Fruit fly (Drosophila melanogaster): ENCODE results near the gene vvl.

vvl gene

dm6 chr3L:6789788-6790325, at the start of gene vvl:
Gene vvl (plus strand): TSS chr3L:6790158.
- TF ChIP-seq pan (optimal IDR thresholded peaks at IDR 0.05): no peak
- no peak for TF ChIP-seq usp (GFP tag; optimal IDR thresholded peaks at IDR 0.05)
- TF ChIP-seq EcR (GFP tag; optimal IDR thresholded peaks at IDR 0.05): no peak
- TF ChIP-seq CG8478 (optimal IDR thresholded peaks at IDR 0.05): peak; percentile 45

DNA sequence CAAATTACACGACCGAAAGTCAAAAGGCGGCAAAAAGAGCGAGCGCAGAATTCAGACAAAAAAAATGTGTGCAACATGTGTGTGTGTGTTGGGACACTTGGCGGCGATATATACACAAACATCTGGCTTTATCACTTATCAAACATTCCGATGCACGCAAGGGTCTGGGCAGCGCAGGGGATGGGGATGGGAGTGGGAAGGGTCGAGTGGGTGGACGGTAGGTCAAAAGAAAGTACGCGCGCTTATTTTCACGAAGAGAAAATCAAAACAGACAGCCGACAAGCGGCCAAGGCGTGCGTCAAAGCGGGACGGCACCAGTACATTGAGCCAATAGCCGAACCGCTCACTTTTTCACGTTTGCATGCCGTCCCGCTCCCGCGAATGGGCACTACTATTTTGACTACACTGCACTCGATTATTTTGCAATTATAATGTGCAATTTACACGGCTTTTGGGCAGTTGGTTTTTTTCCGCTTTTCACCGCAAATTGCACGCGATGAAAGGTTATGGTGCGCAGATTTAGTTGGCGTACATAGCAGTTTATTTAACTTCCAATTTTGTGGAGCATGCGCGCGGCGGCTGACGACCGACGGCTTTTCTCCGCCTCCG, 47.7 kb upstream of the vvl start:
- TF ChIP-seq EcR (GFP tag; optimal IDR thresholded peaks at IDR 0.05) (no peak), Dll (optimal IDR thresholded peaks at IDR 0.05) (peak; percentile 49), CG8478 (optimal IDR thresholded peaks at IDR 0.05) (peak; percentile 97), psq (optimal IDR thresholded peaks at IDR 0.05) (no peak), pan (optimal IDR thresholded peaks at IDR 0.05) (no peak), usp (GFP tag; optimal IDR thresholded peaks at IDR 0.05) (no peak)

DNA sequence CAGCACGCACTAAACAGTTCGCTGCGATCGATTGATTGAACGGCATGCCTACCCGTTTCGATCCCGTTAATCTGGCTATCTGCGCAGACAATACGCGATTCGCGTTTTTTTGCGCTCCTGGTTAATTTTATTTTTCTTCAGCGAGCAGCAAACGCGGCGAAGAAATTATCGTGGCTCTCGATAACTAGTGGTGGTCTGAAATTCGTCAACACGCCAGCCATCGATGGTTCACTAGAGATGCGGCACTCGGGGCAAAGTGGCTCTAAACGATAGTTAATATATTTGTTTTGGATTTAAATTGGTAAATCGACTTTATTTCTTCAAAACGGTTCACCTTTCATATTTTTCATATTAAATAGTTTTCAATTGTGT, 47.0 kb upstream of the vvl start, which contains the start of gene dikar:
TSS of gene dikar (minus strand) at position 191 of the 372 bp plus-strand sequence.
- TF ChIP-seq EcR (GFP tag; optimal IDR thresholded peaks at IDR 0.05): no peak
- TF ChIP-seq Dll (optimal IDR thresholded peaks at IDR 0.05): no peak

DNA sequence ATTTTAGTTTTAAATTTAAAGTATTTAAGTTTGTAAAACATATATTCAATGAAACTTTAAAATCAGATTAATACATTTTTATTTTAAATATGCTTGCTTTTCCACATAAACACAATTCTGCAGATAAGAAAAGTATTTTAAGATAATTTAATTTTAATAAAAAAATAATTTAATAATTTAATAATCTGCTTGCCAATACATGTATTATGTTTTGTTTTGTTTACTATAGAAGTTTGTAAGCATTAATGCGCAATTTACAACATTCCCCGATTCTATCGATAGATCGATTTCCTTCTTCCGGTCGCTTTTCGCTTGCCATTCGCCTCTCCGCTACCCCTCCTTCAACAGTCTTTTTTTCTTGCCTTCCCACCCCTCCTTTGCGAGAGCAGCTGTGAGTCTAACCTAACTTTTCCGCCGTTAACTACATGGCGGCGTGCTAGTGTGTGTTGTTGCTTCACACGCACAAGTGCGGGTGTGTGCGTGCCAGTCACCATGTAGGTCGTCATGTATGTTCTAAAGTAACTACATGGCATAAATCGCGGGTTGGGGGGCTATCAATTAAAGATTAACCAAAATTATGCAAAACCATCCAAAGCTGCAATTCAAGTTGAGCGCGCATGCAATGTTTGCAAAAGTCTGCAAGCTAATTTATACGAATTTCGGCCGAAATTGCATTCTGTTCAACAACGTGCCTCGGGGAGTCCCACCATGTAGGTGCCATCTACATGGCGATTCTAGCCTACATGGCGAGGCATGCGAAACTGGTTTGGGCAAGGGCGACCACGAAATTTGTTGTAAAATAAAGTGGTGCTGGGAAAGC, 46.4 kb upstream of the vvl start:
- TF ChIP-seq psq (optimal IDR thresholded peaks at IDR 0.05) (peak; percentile 47), EcR (GFP tag; optimal IDR thresholded peaks at IDR 0.05) (no peak), CG8478 (optimal IDR thresholded peaks at IDR 0.05) (no peak)

DNA sequence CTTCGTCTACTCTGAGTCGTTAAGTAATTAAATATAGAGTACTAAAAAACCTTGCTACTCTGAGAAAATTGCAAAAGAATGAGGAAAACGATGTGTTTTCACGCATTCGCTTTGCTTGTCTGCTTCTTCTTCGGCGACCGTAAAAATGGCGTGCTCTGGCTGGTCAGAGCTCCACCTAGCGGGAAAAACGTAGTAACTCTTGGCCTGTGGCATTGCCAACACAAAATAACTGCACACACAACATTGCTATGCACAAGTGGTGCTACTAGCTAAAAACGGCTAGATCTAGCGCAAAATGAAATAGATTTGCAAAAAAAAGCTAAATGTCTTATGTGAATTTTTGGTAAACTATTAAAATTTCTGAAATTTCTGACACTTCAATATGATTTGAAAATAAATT, 42.8 kb upstream of the vvl start:
- no peak for TF ChIP-seq psq (optimal IDR thresholded peaks at IDR 0.05)
- TF ChIP-seq CG8478 (optimal IDR thresholded peaks at IDR 0.05): no peak
- no peak for TF ChIP-seq EcR (GFP tag; optimal IDR thresholded peaks at IDR 0.05)
- no peak for TF ChIP-seq pan (optimal IDR thresholded peaks at IDR 0.05)
- no peak for TF ChIP-seq Dll (optimal IDR thresholded peaks at IDR 0.05)
- no peak for TF ChIP-seq usp (GFP tag; optimal IDR thresholded peaks at IDR 0.05)

- no peak for TF ChIP-seq psq (optimal IDR thresholded peaks at IDR 0.05)
- no peak for TF ChIP-seq Dll (optimal IDR thresholded peaks at IDR 0.05)
- no peak for TF ChIP-seq pan (optimal IDR thresholded peaks at IDR 0.05)
- no peak for TF ChIP-seq EcR (GFP tag; optimal IDR thresholded peaks at IDR 0.05)
- TF ChIP-seq usp (GFP tag; optimal IDR thresholded peaks at IDR 0.05): no peak
Measured at dm6 chr3L:6750835-6751234, 39.1 kb upstream of the vvl start.

dm6 chr3L:6752278-6753096, 37.5 kb upstream of the vvl start, which contains the start of the genes velo and Sbds:
Gene velo (minus strand): TSS chr3L:6752752.
Gene Sbds (plus strand): TSS chr3L:6752913.
- no peak for TF ChIP-seq pan (optimal IDR thresholded peaks at IDR 0.05)
- TF ChIP-seq psq (optimal IDR thresholded peaks at IDR 0.05): peak; percentile 22

- no peak for TF ChIP-seq EcR (GFP tag; optimal IDR thresholded peaks at IDR 0.05)
- no peak for TF ChIP-seq pan (optimal IDR thresholded peaks at IDR 0.05)
- no peak for TF ChIP-seq Dll (optimal IDR thresholded peaks at IDR 0.05)
- no peak for TF ChIP-seq usp (GFP tag; optimal IDR thresholded peaks at IDR 0.05)
- TF ChIP-seq CG8478 (optimal IDR thresholded peaks at IDR 0.05): no peak
- TF ChIP-seq psq (optimal IDR thresholded peaks at IDR 0.05): no peak
Measured at dm6 chr3L:6756197-6756736, 33.7 kb upstream of the vvl start, which contains the start of gene Ist1. Gene Ist1 (minus strand): TSS chr3L:6756497.

dm6 chr3L:6763146-6763545, 26.8 kb upstream of the vvl start, which contains the start of gene Rsph3:
Gene Rsph3 (minus strand): TSS chr3L:6763246.
- TF ChIP-seq psq (optimal IDR thresholded peaks at IDR 0.05) (no peak), CG8478 (optimal IDR thresholded peaks at IDR 0.05) (no peak), Dll (optimal IDR thresholded peaks at IDR 0.05) (no peak), pan (optimal IDR thresholded peaks at IDR 0.05) (no peak), usp (GFP tag; optimal IDR thresholded peaks at IDR 0.05) (no peak), EcR (GFP tag; optimal IDR thresholded peaks at IDR 0.05) (no peak)

dm6 chr3L:6763836-6764235, 26.1 kb upstream of the vvl start:
- no peak for TF ChIP-seq EcR (GFP tag; optimal IDR thresholded peaks at IDR 0.05)
- no peak for TF ChIP-seq pan (optimal IDR thresholded peaks at IDR 0.05)
- TF ChIP-seq psq (optimal IDR thresholded peaks at IDR 0.05): no peak
- no peak for TF ChIP-seq Dll (optimal IDR thresholded peaks at IDR 0.05)
- no peak for TF ChIP-seq usp (GFP tag; optimal IDR thresholded peaks at IDR 0.05)
- no peak for TF ChIP-seq CG8478 (optimal IDR thresholded peaks at IDR 0.05)

DNA sequence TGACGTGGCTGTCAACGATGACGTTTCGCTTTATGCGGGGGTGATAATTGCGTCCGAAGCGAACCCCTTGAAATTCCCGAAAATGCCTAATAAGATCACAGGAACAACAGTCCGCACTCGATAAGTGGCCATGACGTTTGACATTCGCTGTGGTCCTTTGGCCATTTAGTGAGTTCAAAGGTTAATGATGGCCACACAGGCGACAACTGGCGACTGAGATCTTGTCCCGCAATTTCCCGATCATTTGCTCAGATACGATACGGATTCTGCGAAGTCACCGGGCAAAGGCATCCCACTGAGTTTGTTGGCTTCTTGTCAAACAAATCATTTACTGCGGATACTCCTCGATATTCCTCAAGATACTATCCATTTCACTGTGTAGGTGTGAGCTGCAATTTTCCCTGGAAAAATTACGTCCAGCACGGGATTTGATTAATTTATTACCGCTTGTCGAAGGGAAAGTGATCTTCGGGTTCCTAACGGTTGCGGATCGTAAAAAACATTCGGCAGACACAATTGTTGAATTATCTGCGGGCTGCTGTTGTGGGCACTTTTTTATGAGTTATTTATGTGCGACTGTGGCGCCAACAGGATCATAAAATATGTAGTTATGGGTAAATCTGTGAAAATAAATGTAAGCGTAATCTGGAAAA, 25.3 kb upstream of the vvl start:
- no peak for TF ChIP-seq EcR (GFP tag; optimal IDR thresholded peaks at IDR 0.05)
- TF ChIP-seq CG8478 (optimal IDR thresholded peaks at IDR 0.05): no peak
- TF ChIP-seq pan (optimal IDR thresholded peaks at IDR 0.05): no peak
- no peak for TF ChIP-seq psq (optimal IDR thresholded peaks at IDR 0.05)
- TF ChIP-seq Dll (optimal IDR thresholded peaks at IDR 0.05): no peak
- no peak for TF ChIP-seq usp (GFP tag; optimal IDR thresholded peaks at IDR 0.05)

Measured in whole organism.